Worm (Caenorhabditis elegans) whole organism, L2 larva: ENCODE results near the gene F38B7.2.

ENCODE experiments used
- C34F6.9 ChIP-seq: fragments of 150-350 bp; optimal IDR thresholded peaks from 2 replicates; lab custom pipeline; 2014; ENCODE audit warnings: missing biosample characterization, missing genetic modification characterization
- F13H6.1 ChIP-seq: sonication (generic microtip); optimal IDR thresholded peaks from 2 replicates; lab custom pipeline; 2016; ENCODE audit warnings: missing genetic modification characterization, missing compliant biosample characterization
- R02D3.7 ChIP-seq: fragments of 150-350 bp; optimal IDR thresholded peaks from 2 replicates; lab custom pipeline; 2014; ENCODE audit warnings: missing biosample characterization, missing genetic modification characterization
- Y55F3AM.14 ChIP-seq: fragments of 200-800 bp; sonication (Bioruptor generic); optimal IDR thresholded peaks from 2 replicates; lab custom pipeline; 2018; ENCODE audit warnings: mild to moderate bottlenecking, missing genetic modification characterization, missing compliant biosample characterization
- ama-1 ChIP-seq: fragments of 150-350 bp; optimal IDR thresholded peaks from 2 replicates; lab custom pipeline; 2018; ENCODE audit warnings: inconsistent platforms
- blmp-1 ChIP-seq: sonication (generic microtip); optimal IDR thresholded peaks from 2 replicates; lab custom pipeline; 2017; ENCODE audit warnings: missing genetic modification characterization, mild to moderate bottlenecking, missing compliant biosample characterization, antibody characterized with exemption, moderate library complexity; ENCODE audit not compliant: insufficient read depth
- ceh-16 ChIP-seq: fragments of 150-350 bp; optimal IDR thresholded peaks from 2 replicates; lab custom pipeline; 2014; ENCODE audit warnings: missing biosample characterization, missing genetic modification characterization
- ceh-82 ChIP-seq: fragments of 150-350 bp; optimal IDR thresholded peaks from 2 replicates; lab custom pipeline; 2014; ENCODE audit warnings: missing biosample characterization, missing genetic modification characterization
- crh-2 ChIP-seq: sonication (generic microtip); optimal IDR thresholded peaks from 2 replicates; lab custom pipeline; 2017; ENCODE audit warnings: missing biosample characterization, missing genetic modification characterization
- egl-27 ChIP-seq: sonication (generic microtip); optimal IDR thresholded peaks from 3 replicates; lab custom pipeline; 2017; ENCODE audit warnings: missing biosample characterization, missing genetic modification reagents, missing genetic modification characterization
- elt-1 ChIP-seq: fragments of 150-350 bp; optimal IDR thresholded peaks from 2 replicates; lab custom pipeline; 2014; ENCODE audit warnings: missing biosample characterization, missing genetic modification characterization
- elt-3 ChIP-seq: sonication (generic microtip); optimal IDR thresholded peaks from 2 replicates; lab custom pipeline; 2017; ENCODE audit warnings: missing biosample characterization, missing genetic modification characterization
- fos-1 ChIP-seq: fragments of 150-350 bp; optimal IDR thresholded peaks from 2 replicates; lab custom pipeline; 2014; ENCODE audit warnings: missing biosample characterization, missing genetic modification characterization
- lin-11 ChIP-seq: fragments of 150-350 bp; sonication (generic microtip); optimal IDR thresholded peaks from 2 replicates; lab custom pipeline; 2014; ENCODE audit warnings: missing biosample characterization, missing genetic modification characterization, inconsistent platforms, mixed read lengths
- lin-13 ChIP-seq: fragments of 150-350 bp; optimal IDR thresholded peaks from 2 replicates; lab custom pipeline; 2014; ENCODE audit warnings: missing biosample characterization, missing genetic modification reagents, missing genetic modification characterization
- lin-39 ChIP-seq: fragments of 150-350 bp; optimal IDR thresholded peaks from 2 replicates; lab custom pipeline; 2014; ENCODE audit warnings: missing biosample characterization, missing genetic modification reagents, missing genetic modification characterization
- mbf-1 ChIP-seq: sonication (generic microtip); optimal IDR thresholded peaks from 2 replicates; lab custom pipeline; 2017; ENCODE audit warnings: missing biosample characterization, missing genetic modification characterization
- mdl-1 ChIP-seq, 2 experiments: fragments of 150-350 bp in 1 of 2; sonication (generic microtip) in 1 of 2; optimal IDR thresholded peaks; 2 replicates each; lab custom pipeline; 2017; ENCODE audit warnings: missing biosample characterization in 2 of 2, missing genetic modification characterization in 2 of 2
- nhr-10 ChIP-seq: sonication (generic microtip); optimal IDR thresholded peaks from 2 replicates; lab custom pipeline; 2017; ENCODE audit warnings: missing biosample characterization, missing genetic modification characterization
- nhr-11 ChIP-seq: fragments of 150-350 bp; optimal IDR thresholded peaks from 2 replicates; lab custom pipeline; 2014; ENCODE audit warnings: missing biosample characterization, missing genetic modification characterization
- nhr-12 ChIP-seq: fragments of 150-350 bp; optimal IDR thresholded peaks from 2 replicates; lab custom pipeline; 2014; ENCODE audit warnings: missing biosample characterization, missing genetic modification characterization
- nhr-129 ChIP-seq: fragments of 150-350 bp; optimal IDR thresholded peaks from 2 replicates; lab custom pipeline; 2014; ENCODE audit warnings: missing biosample characterization, missing genetic modification characterization
- nhr-21 ChIP-seq: fragments of 150-350 bp; optimal IDR thresholded peaks from 2 replicates; lab custom pipeline; 2014; ENCODE audit warnings: missing biosample characterization, missing genetic modification characterization
- nhr-23 ChIP-seq: fragments of 150-350 bp; optimal IDR thresholded peaks from 2 replicates; lab custom pipeline; 2014; ENCODE audit warnings: missing biosample characterization, missing genetic modification reagents, missing genetic modification characterization
- nhr-237 ChIP-seq: fragments of 150-350 bp; optimal IDR thresholded peaks from 2 replicates; lab custom pipeline; 2014; ENCODE audit warnings: missing biosample characterization, missing genetic modification characterization
- nhr-25 ChIP-seq: fragments of 150-350 bp; sonication (generic microtip); optimal IDR thresholded peaks from 3 replicates; lab custom pipeline; 2014; ENCODE audit warnings: missing biosample characterization, missing genetic modification characterization
- nhr-6 ChIP-seq: fragments of 150-350 bp; optimal IDR thresholded peaks from 2 replicates; lab custom pipeline; 2014; ENCODE audit warnings: missing biosample characterization, missing genetic modification characterization
- nhr-77 ChIP-seq: fragments of 150-350 bp; optimal IDR thresholded peaks from 2 replicates; lab custom pipeline; 2014; ENCODE audit warnings: missing biosample characterization, missing genetic modification characterization
- peb-1 ChIP-seq: fragments of 150-350 bp; optimal IDR thresholded peaks from 2 replicates; lab custom pipeline; 2014; ENCODE audit warnings: missing biosample characterization, missing genetic modification characterization
- sem-4 ChIP-seq: fragments of 150-350 bp; optimal IDR thresholded peaks from 2 replicates; lab custom pipeline; 2014; ENCODE audit warnings: missing biosample characterization, missing genetic modification reagents, missing genetic modification characterization
- skn-1 ChIP-seq: sonication (generic microtip); optimal IDR thresholded peaks from 2 replicates; lab custom pipeline; 2017; ENCODE audit warnings: missing biosample characterization, missing genetic modification characterization
- sma-3 ChIP-seq: sonication (generic microtip); optimal IDR thresholded peaks from 2 replicates; lab custom pipeline; 2016; ENCODE audit warnings: missing genetic modification reagents, missing genetic modification characterization, missing compliant biosample characterization
- sma-9 ChIP-seq, 2 experiments: fragments of 150-350 bp in 1 of 2; sonication (generic microtip) in 1 of 2; optimal IDR thresholded peaks; 2 replicates each; lab custom pipeline; 2014 to 2016; ENCODE audit warnings: missing genetic modification characterization in 2 of 2, mild to moderate bottlenecking in 1 of 2, missing biosample characterization in 1 of 2, missing compliant biosample characterization in 1 of 2, missing genetic modification reagents in 1 of 2, moderate library complexity in 1 of 2
- snpc-4 ChIP-seq: fragments of 150-350 bp; optimal IDR thresholded peaks from 2 replicates; lab custom pipeline; 2014; ENCODE audit warnings: missing biosample characterization, missing genetic modification characterization
- unc-39 ChIP-seq: fragments of 150-350 bp; optimal IDR thresholded peaks from 2 replicates; lab custom pipeline; 2014; ENCODE audit warnings: missing biosample characterization, missing genetic modification characterization
- unc-62 ChIP-seq: fragments of 150-350 bp; optimal IDR thresholded peaks from 2 replicates; lab custom pipeline; 2014; ENCODE audit warnings: missing biosample characterization, missing genetic modification reagents, missing genetic modification characterization
- zag-1 ChIP-seq: fragments of 150-350 bp; optimal IDR thresholded peaks from 2 replicates; lab custom pipeline; 2014; ENCODE audit warnings: missing biosample characterization, missing genetic modification characterization
- ztf-1 ChIP-seq: fragments of 200-800 bp; sonication (Bioruptor generic); conservative IDR thresholded peaks from 2 replicates; pipeline ENCODE4 v1.3.6; 2022; ENCODE audit warnings: missing genetic modification characterization, missing compliant biosample characterization
- ztf-11 ChIP-seq: sonication (generic microtip); optimal IDR thresholded peaks from 2 replicates; lab custom pipeline; 2017; ENCODE audit warnings: missing biosample characterization, missing genetic modification characterization
- ztf-4 ChIP-seq: fragments of 150-350 bp; optimal IDR thresholded peaks from 2 replicates; lab custom pipeline; 2014; ENCODE audit warnings: missing biosample characterization, missing genetic modification characterization

Gene F38B7.2

DNA sequence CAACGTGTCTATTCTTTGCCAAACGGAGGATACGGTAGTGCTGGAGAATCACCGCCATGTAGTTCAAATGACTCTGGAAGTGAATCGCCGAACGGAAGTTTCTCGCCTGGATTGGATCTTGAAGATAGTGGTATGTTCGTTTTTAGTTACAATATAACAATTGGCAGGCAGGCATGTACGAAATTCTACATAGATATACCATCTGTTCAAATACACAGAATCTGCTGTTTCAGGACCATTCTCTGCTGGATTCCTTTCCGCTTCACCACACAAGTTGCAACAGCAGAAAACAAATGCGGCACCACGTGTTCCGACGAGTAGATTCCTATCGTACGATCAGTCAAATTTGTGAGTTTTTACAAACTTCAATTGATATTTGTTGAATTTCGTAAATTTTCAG is 4.3 kb upstream of the F38B7.2 start:
- TF ChIP-seq lin-11 (tag; lab: Kevin White, UChicago) (no peak), egl-27 (no peak), blmp-1 (tag; lab: Kevin White, UChicago) (no peak), ztf-4 (no peak), ceh-16 (tag; lab: Kevin White, UChicago) (no peak), peb-1 (tag; lab: Kevin White, UChicago) (no peak), ztf-11 (tag; lab: Kevin White, UChicago) (no peak), sem-4 (tag; lab: Kevin White, UChicago) (no peak), sma-3 (GFP tag; lab: Kevin White, UChicago) (no peak), snpc-4 (tag; lab: Kevin White, UChicago) (no peak), ceh-82 (tag; lab: Kevin White, UChicago) (no peak), R02D3.7 (tag; lab: Kevin White, UChicago) (no peak), elt-1 (no peak), F13H6.1 (tag; lab: Kevin White, UChicago) (no peak), lin-39 (tag; lab: Kevin White, UChicago) (no peak), Y55F3AM.14 (GFP tag; lab: Kevin White, UChicago) (no peak), crh-2 (tag; lab: Kevin White, UChicago) (no peak), nhr-237 (tag; lab: Kevin White, UChicago) (no peak), ama-1 (lab: Kevin White, UChicago) (no peak), nhr-23 (tag; lab: Kevin White, UChicago) (no peak)

DNA sequence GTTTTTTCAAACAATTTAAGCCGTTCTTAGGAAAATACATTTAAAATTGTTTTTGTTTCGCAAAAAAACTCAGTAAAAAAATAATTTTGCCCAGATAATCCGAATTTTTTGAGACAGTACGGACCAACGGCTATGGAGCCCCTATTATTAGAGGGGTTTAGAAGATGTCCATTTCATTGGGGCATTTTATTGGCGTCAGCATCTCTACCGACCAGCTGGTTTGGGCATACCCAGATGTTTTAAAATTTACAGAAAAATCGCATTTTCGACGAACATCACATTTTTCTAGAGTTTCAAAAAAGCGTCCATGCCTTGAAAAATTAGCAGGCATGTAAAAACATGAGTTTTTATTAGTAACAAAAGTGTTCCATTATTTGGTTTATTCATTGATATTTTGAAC is 2.5 kb upstream of the F38B7.2 start:
- TF ChIP-seq ztf-4, result no peak
- no peak for TF ChIP-seq unc-39 (tag; lab: Kevin White, UChicago)
- TF ChIP-seq ceh-82 (tag; lab: Kevin White, UChicago), result no peak
- TF ChIP-seq nhr-237 (tag; lab: Kevin White, UChicago), result no peak
- TF ChIP-seq R02D3.7 (tag; lab: Kevin White, UChicago), result no peak
- TF ChIP-seq zag-1 (tag; lab: Kevin White, UChicago), result no peak
- TF ChIP-seq lin-39 (tag; lab: Kevin White, UChicago), result no peak
- no peak for TF ChIP-seq ztf-11 (tag; lab: Kevin White, UChicago)
- no peak for TF ChIP-seq unc-62 (GFP tag; lab: Kevin White, UChicago)
- no peak for TF ChIP-seq fos-1 (tag; lab: Kevin White, UChicago)
- no peak for TF ChIP-seq lin-11 (tag; lab: Kevin White, UChicago)
- no peak for TF ChIP-seq mbf-1 (tag; lab: Kevin White, UChicago)
- TF ChIP-seq sem-4 (tag; lab: Kevin White, UChicago), result no peak
- TF ChIP-seq ama-1 (lab: Kevin White, UChicago), result no peak
- TF ChIP-seq nhr-10 (tag; lab: Kevin White, UChicago), result no peak
- TF ChIP-seq nhr-21 (tag; lab: Kevin White, UChicago), result no peak
- no peak for TF ChIP-seq crh-2 (tag; lab: Kevin White, UChicago)
- no peak for TF ChIP-seq mdl-1 (tag; optimal IDR thresholded peaks at IDR 0.05; lab: Kevin White, UChicago)
- TF ChIP-seq, all 48 proteins: peak for 0

ce11 chrV:11545227-11545626 is 1.5 kb downstream of the F38B7.2 start, which contains the start of gene F38B7.10:
F38B7.10 (plus strand) TSS chrV:11545527.
- TF ChIP-seq nhr-6 (tag; lab: Kevin White, UChicago) (no peak), blmp-1 (tag; lab: Kevin White, UChicago) (no peak), elt-3 (tag; lab: Kevin White, UChicago) (no peak), ceh-82 (tag; lab: Kevin White, UChicago) (no peak), skn-1 (tag; lab: Kevin White, UChicago) (no peak), egl-27 (no peak), Y55F3AM.14 (GFP tag; lab: Kevin White, UChicago) (no peak), sem-4 (tag; lab: Kevin White, UChicago) (no peak)

ce11 chrV:11546795-11547194 is 3.0 kb downstream of the F38B7.2 start, which contains the start of gene F38B7.11:
F38B7.11 (plus strand) TSS chrV:11547095.
- TF ChIP-seq blmp-1 (tag; lab: Kevin White, UChicago) (no peak), unc-39 (tag; lab: Kevin White, UChicago) (no peak), zag-1 (tag; lab: Kevin White, UChicago) (no peak), elt-3 (tag; lab: Kevin White, UChicago) (no peak)

DNA sequence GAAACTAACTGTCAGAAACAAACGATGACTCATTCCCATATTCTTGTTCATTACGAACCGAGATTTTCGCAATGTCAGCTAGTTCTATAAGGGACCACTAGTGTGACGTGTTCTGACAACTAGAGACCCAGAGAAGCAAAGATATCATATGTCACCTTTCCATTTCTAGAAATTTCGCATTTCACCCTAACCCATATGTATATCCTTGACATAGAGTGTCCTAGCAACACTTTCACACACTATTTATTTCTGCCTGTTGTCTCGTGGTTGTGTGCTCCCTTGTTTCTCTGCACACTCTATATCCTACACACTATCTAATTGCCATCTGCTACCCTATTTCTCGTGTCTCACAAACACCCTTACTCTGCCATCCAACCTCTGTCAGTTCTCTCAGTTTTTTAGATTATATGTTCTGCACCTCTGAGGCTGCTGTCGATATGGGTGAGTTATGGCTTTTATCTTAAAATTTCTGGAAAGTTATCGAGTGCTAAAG is 5.2 kb downstream of the F38B7.2 start, which contains the start of the genes F38B7.17 and F38B7.3:
F38B7.17 (minus strand) TSS at position 51 of the 493 bp plus-strand sequence.
F38B7.3 (plus strand) TSS at position 194 of the 493 bp plus-strand sequence.
- TF ChIP-seq lin-39 (tag; lab: Kevin White, UChicago) (no peak), blmp-1 (tag; lab: Kevin White, UChicago) (peak; percentile 77), peb-1 (tag; lab: Kevin White, UChicago) (no peak), zag-1 (tag; lab: Kevin White, UChicago) (no peak), egl-27 (no peak), nhr-10 (tag; lab: Kevin White, UChicago) (no peak), mdl-1 (tag; optimal IDR thresholded peaks at IDR 0.05; lab: Kevin White, UChicago) (peak; percentile 69 to 81), ztf-4 (peak; percentile 37), nhr-23 (tag; lab: Kevin White, UChicago) (no peak), nhr-21 (tag; lab: Kevin White, UChicago) (peak; percentile 64), elt-3 (tag; lab: Kevin White, UChicago) (no peak), nhr-11 (tag; lab: Kevin White, UChicago) (no peak), nhr-25 (tag; lab: Kevin White, UChicago) (peak; percentile 78), C34F6.9 (tag; lab: Kevin White, UChicago) (peak; percentile 89), sma-9 (GFP tag; optimal IDR thresholded peaks at IDR 0.05; lab: Kevin White, UChicago) (peak; percentile 70), sma-9 (tag; optimal IDR thresholded peaks at IDR 0.05; lab: Kevin White, UChicago) (no peak), ztf-11 (tag; lab: Kevin White, UChicago) (no peak), ztf-1 (GFP tag; lab: Robert Waterston, UW) (no peak), nhr-12 (tag; lab: Kevin White, UChicago) (no peak), lin-13 (peak; percentile 38), nhr-77 (tag; lab: Kevin White, UChicago) (no peak), nhr-129 (peak; percentile 85), fos-1 (tag; lab: Kevin White, UChicago) (peak; percentile 56)
